Worm (Caenorhabditis elegans) whole organism, mixed stage, embryonic: ENCODE measurements around the gene srbc-36.

Source experiments
- M03D4.4 ChIP-seq: sonication (generic microtip); optimal IDR thresholded peaks from 2 replicates; lab custom pipeline; 2017; ENCODE audit warnings: mild to moderate bottlenecking, missing genetic modification characterization, missing compliant biosample characterization
- bed-3 ChIP-seq: fragments of 200-800 bp; sonication (Bioruptor generic); optimal IDR thresholded peaks from 3 replicates; lab custom pipeline; 2018; ENCODE audit warnings: mild to moderate bottlenecking, missing genetic modification characterization, moderate library complexity, missing compliant biosample characterization
- blmp-1 ChIP-seq: fragments of 150-350 bp; optimal IDR thresholded peaks from 2 replicates; lab custom pipeline; 2014; ENCODE audit warnings: missing biosample characterization, missing genetic modification characterization
- ceh-39 ChIP-seq: fragments of 150-350 bp; optimal IDR thresholded peaks from 2 replicates; lab custom pipeline; 2014; ENCODE audit warnings: missing biosample characterization, missing genetic modification characterization
- ceh-43 ChIP-seq: fragments of 200-800 bp; sonication (Bioruptor generic); optimal IDR thresholded peaks from 2 replicates; lab custom pipeline; 2018; ENCODE audit warnings: mild to moderate bottlenecking, missing genetic modification characterization, moderate library complexity, missing compliant biosample characterization
- ceh-83 ChIP-seq: fragments of 200-800 bp; sonication (Bioruptor generic); optimal IDR thresholded peaks from 2 replicates; lab custom pipeline; 2018; ENCODE audit warnings: mild to moderate bottlenecking, missing genetic modification characterization, missing compliant biosample characterization
- ces-1 ChIP-seq: fragments of 150-350 bp; optimal IDR thresholded peaks from 2 replicates; lab custom pipeline; 2014; ENCODE audit warnings: missing biosample characterization, missing genetic modification reagents, missing genetic modification characterization
- cnd-1 ChIP-seq: fragments of 200-800 bp; sonication (Bioruptor generic); optimal IDR thresholded peaks from 2 replicates; lab custom pipeline; 2018; ENCODE audit warnings: mild to moderate bottlenecking, missing genetic modification characterization, missing compliant biosample characterization
- drap-1 ChIP-seq: fragments of 200-800 bp; sonication (Bioruptor generic); optimal IDR thresholded peaks from 3 replicates; lab custom pipeline; 2018; ENCODE audit warnings: mild to moderate bottlenecking, missing genetic modification characterization, missing compliant biosample characterization
- elt-1 ChIP-seq: sonication (generic microtip); optimal IDR thresholded peaks from 2 replicates; lab custom pipeline; 2017; ENCODE audit warnings: missing genetic modification characterization, mild to moderate bottlenecking, missing compliant biosample characterization, antibody characterized with exemption, moderate library complexity, borderline replicate concordance; ENCODE audit not compliant: insufficient read depth
- elt-3 ChIP-seq: fragments of 150-350 bp; optimal IDR thresholded peaks from 2 replicates; lab custom pipeline; 2014; ENCODE audit warnings: missing biosample characterization, missing genetic modification characterization
- flh-1 ChIP-seq: fragments of 200-800 bp; sonication (Bioruptor generic); optimal IDR thresholded peaks from 2 replicates; lab custom pipeline; 2018; ENCODE audit warnings: mild to moderate bottlenecking, missing genetic modification characterization, moderate library complexity, missing compliant biosample characterization
- ham-2 ChIP-seq: fragments of 200-800 bp; sonication (Bioruptor generic); optimal IDR thresholded peaks from 2 replicates; lab custom pipeline; 2018; ENCODE audit warnings: mild to moderate bottlenecking, missing genetic modification characterization, missing compliant biosample characterization
- hlh-1 ChIP-seq: fragments of 150-350 bp; optimal IDR thresholded peaks from 2 replicates; lab custom pipeline; 2014; ENCODE audit warnings: missing biosample characterization, missing genetic modification reagents, missing genetic modification characterization
- lin-13 ChIP-seq: fragments of 150-350 bp; optimal IDR thresholded peaks from 2 replicates; lab custom pipeline; 2014; ENCODE audit warnings: missing biosample characterization, missing genetic modification characterization
- lin-32 ChIP-seq: fragments of 200-800 bp; sonication (Bioruptor generic); optimal IDR thresholded peaks from 2 replicates; lab custom pipeline; 2018; ENCODE audit warnings: mild to moderate bottlenecking, missing genetic modification characterization, missing compliant biosample characterization
- lsy-2 ChIP-seq: fragments of 150-350 bp; optimal IDR thresholded peaks from 2 replicates; lab custom pipeline; 2014; ENCODE audit warnings: missing biosample characterization, missing genetic modification characterization
- mab-5 ChIP-seq: fragments of 150-350 bp; optimal IDR thresholded peaks from 2 replicates; lab custom pipeline; 2014; ENCODE audit warnings: missing biosample characterization, missing genetic modification characterization
- mep-1 ChIP-seq: fragments of 150-350 bp; optimal IDR thresholded peaks from 2 replicates; lab custom pipeline; 2017; ENCODE audit warnings: missing biosample characterization, missing genetic modification reagents, missing genetic modification characterization, inconsistent platforms
- mls-2 ChIP-seq: sonication (generic microtip); optimal IDR thresholded peaks from 2 replicates; lab custom pipeline; 2016; ENCODE audit warnings: mild to moderate bottlenecking, missing genetic modification characterization, moderate library complexity, missing compliant biosample characterization
- nhr-237 ChIP-seq: fragments of 150-350 bp; optimal IDR thresholded peaks from 2 replicates; lab custom pipeline; 2014; ENCODE audit warnings: missing biosample characterization, missing genetic modification characterization
- nhr-76 ChIP-seq: sonication (generic microtip); optimal IDR thresholded peaks from 2 replicates; lab custom pipeline; 2017; ENCODE audit warnings: missing biosample characterization, missing genetic modification characterization
- pha-4 ChIP-seq: fragments of 150-350 bp; optimal IDR thresholded peaks from 2 replicates; lab custom pipeline; 2018; ENCODE audit warnings: missing biosample characterization, missing genetic modification reagents, missing genetic modification characterization
- sem-2 ChIP-seq: fragments of 200-800 bp; sonication (Bioruptor generic); optimal IDR thresholded peaks from 2 replicates; lab custom pipeline; 2018; ENCODE audit warnings: mild to moderate bottlenecking, missing genetic modification characterization, missing compliant biosample characterization
- snpc-4 ChIP-seq: fragments of 150-350 bp; optimal IDR thresholded peaks from 2 replicates; lab custom pipeline; 2014; ENCODE audit warnings: missing biosample characterization, missing genetic modification characterization
- sptf-1 ChIP-seq: sonication (generic microtip); optimal IDR thresholded peaks from 2 replicates; lab custom pipeline; 2017; ENCODE audit warnings: mild to moderate bottlenecking, missing genetic modification characterization, moderate library complexity, missing compliant biosample characterization
- tbx-8 ChIP-seq: fragments of 200-800 bp; sonication (Bioruptor generic); optimal IDR thresholded peaks from 2 replicates; lab custom pipeline; 2018; ENCODE audit warnings: mild to moderate bottlenecking, missing genetic modification characterization, moderate library complexity, missing compliant biosample characterization
- unc-39 ChIP-seq: fragments of 150-350 bp; optimal IDR thresholded peaks from 2 replicates; lab custom pipeline; 2014; ENCODE audit warnings: missing biosample characterization, missing genetic modification characterization
- unc-62 ChIP-seq: fragments of 150-350 bp; optimal IDR thresholded peaks from 2 replicates; lab custom pipeline; 2014; ENCODE audit warnings: missing biosample characterization, missing genetic modification reagents, missing genetic modification characterization
- zip-8 ChIP-seq: fragments of 150-350 bp; optimal IDR thresholded peaks from 2 replicates; lab custom pipeline; 2014; ENCODE audit warnings: missing biosample characterization, missing genetic modification characterization
- ztf-11 ChIP-seq: fragments of 150-350 bp; optimal IDR thresholded peaks from 2 replicates; lab custom pipeline; 2014; ENCODE audit warnings: missing biosample characterization, missing genetic modification characterization

srbc-36 gene

DNA sequence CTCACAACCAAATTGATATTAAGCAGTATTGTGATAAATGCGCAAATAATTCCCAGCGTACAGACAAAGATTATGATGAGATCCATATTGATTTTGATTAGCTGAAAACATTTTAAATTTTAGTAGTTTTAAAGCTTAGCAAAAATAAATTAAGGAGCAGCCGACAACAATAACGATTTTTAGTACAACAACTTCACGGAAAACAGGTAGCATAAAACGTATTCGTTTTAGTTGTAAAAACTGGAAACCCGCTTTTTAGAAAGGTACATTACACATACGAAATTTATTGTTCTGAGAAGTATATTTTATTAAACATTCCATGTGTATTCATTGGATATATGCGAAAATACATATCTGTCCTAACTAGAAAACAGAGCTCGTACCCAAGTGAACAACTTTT lies at the start of gene srbc-36:
TSS of gene srbc-36 (minus strand) at position 101 of the 400 bp plus-strand sequence.
- TF ChIP-seq nhr-237 (tag; lab: Kevin White, UChicago): no peak
- no peak for TF ChIP-seq unc-62 (GFP tag; lab: Kevin White, UChicago)
- no peak for TF ChIP-seq zip-8 (tag; lab: Kevin White, UChicago)
- TF ChIP-seq snpc-4 (tag; lab: Kevin White, UChicago): no peak
- TF ChIP-seq nhr-76 (tag; lab: Kevin White, UChicago): no peak
- TF ChIP-seq ztf-11 (tag; lab: Kevin White, UChicago): no peak
- TF ChIP-seq pha-4 (tag; lab: Kevin White, UChicago): no peak
- no peak for TF ChIP-seq cnd-1
- no peak for TF ChIP-seq flh-1
- TF ChIP-seq bed-3: no peak
- TF ChIP-seq lin-32: no peak
- TF ChIP-seq sptf-1 (tag; lab: Kevin White, UChicago): no peak
- TF ChIP-seq ceh-83 (GFP tag; lab: Kevin White, UChicago): no peak
- TF ChIP-seq ces-1 (GFP tag; lab: Kevin White, UChicago): no peak

DNA sequence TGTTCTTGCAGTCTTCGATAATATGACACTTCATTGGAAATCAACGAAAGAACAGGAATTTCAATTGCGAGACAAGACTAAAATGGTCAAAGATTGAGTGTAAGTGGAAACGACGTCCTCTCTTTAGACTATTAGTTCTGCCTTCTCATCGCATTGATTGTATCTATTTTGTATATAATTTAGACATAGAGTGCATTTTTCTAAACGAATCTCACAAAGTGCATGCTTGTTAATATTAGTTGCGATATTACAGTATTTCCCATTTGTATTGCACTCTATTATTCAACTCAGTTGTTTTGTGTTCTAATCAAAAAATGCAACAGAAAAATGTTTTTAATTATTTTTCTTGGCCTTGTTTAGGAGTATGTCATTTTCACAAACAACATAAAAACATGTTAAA lies 48.0 kb upstream of the srbc-36 start, which contains the start of gene nhr-93:
TSS of gene nhr-93 (minus strand) at position 101 of the 400 bp plus-strand sequence.
- TF ChIP-seq lsy-2 (tag; lab: Kevin White, UChicago): no peak
- no peak for TF ChIP-seq lin-13 (tag; lab: Kevin White, UChicago)
- no peak for TF ChIP-seq unc-39 (tag; lab: Kevin White, UChicago)
- no peak for TF ChIP-seq hlh-1 (tag; lab: Kevin White, UChicago)

DNA sequence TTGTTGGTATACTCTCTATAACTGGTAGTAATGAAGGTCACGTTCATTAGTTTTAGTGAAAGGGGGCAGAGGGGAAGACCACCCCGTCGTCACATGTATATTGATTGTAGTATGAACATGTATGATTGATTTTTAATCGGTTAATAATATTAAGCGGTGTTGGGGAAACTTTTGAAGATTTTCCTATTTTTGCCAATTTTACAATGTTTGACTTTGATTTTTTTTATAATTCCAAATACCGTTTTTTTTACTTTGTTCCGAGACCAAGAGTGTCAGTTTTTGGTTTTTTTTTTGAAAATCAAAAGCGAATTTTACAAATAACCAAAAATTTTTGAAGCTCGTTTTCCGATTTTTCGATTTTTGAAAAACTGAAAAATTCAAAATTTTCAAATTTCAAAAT lies 44.9 kb upstream of the srbc-36 start, which contains the start of gene nhr-221:
TSS of gene nhr-221 (minus strand) at position 101 of the 400 bp plus-strand sequence.
- TF ChIP-seq M03D4.4 (tag; lab: Kevin White, UChicago): no peak
- no peak for TF ChIP-seq ztf-11 (tag; lab: Kevin White, UChicago)
- no peak for TF ChIP-seq bed-3
- no peak for TF ChIP-seq sptf-1 (tag; lab: Kevin White, UChicago)
- no peak for TF ChIP-seq elt-1 (tag; lab: Kevin White, UChicago)
- no peak for TF ChIP-seq flh-1
- no peak for TF ChIP-seq unc-39 (tag; lab: Kevin White, UChicago)
- no peak for TF ChIP-seq lsy-2 (tag; lab: Kevin White, UChicago)
- no peak for TF ChIP-seq mep-1
- TF ChIP-seq ham-2: no peak
- TF ChIP-seq ces-1 (GFP tag; lab: Kevin White, UChicago): no peak
- no peak for TF ChIP-seq ceh-39 (tag; lab: Kevin White, UChicago)
- TF ChIP-seq, all 35 proteins: peak for 0

DNA sequence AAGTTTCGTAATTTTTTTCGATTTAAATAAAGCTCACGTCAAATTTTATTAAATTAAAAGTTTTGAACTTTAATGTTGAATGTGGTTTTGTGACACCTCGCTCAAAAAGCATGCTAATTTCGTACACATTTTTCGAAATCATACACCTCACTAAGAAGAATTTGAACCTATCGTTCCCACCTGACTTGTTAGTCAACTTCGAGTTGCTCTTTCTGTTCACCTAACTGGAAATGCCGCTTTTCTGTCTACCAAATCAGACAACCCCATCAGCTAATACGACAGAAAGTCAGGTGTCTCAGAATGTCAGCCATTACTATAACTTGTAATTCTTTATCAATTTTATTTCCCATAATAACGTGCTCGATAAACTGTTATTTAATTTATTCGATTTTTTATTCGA lies 40.1 kb upstream of the srbc-36 start, which contains the start of gene srbc-66:
TSS of gene srbc-66 (plus strand) at position 301 of the 400 bp plus-strand sequence.
- TF ChIP-seq tbx-8 (GFP tag; lab: Kevin White, UChicago) (no peak), cnd-1 (no peak), mab-5 (tag; lab: Kevin White, UChicago) (no peak), unc-62 (GFP tag; lab: Kevin White, UChicago) (no peak), bed-3 (no peak)

- no peak for TF ChIP-seq M03D4.4 (tag; lab: Kevin White, UChicago)
- no peak for TF ChIP-seq sem-2 (GFP tag; lab: Kevin White, UChicago)
- TF ChIP-seq mep-1: no peak
- TF ChIP-seq bed-3: no peak
- TF ChIP-seq zip-8 (tag; lab: Kevin White, UChicago): no peak
These were observed 36.5 kb upstream of the srbc-36 start, which contains the start of gene str-260 for ce11 chrV:3526882-3527281. Gene str-260, plus strand, starts transcription at chrV:3527182.

DNA sequence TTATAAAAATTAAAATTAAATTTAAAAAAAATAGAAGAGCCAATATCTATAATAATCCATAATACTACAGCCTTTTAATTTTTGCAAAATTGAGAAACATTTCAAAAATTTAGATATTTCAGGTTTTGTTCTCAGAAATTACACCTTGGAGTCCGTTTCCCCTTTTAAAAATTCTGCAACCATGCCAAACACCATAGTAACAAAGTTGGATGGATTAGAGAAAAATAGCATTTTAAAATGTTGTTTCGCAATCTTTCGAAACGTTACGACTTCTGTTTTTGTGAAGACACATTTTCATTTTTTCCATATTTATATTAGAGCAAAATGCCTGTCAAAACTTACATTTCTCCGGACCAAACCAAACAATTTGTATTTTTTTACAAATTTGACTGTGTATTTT lies 34.6 kb upstream of the srbc-36 start, which contains the start of gene T24A6.7:
TSS of gene T24A6.7 (plus strand) at position 301 of the 400 bp plus-strand sequence.
- TF ChIP-seq mab-5 (tag; lab: Kevin White, UChicago) (no peak), lin-32 (no peak), bed-3 (no peak), ceh-39 (tag; lab: Kevin White, UChicago) (no peak), zip-8 (tag; lab: Kevin White, UChicago) (no peak), blmp-1 (tag; lab: Kevin White, UChicago) (no peak), cnd-1 (no peak), ces-1 (GFP tag; lab: Kevin White, UChicago) (no peak), pha-4 (tag; lab: Kevin White, UChicago) (no peak), mls-2 (no peak), elt-3 (tag; lab: Kevin White, UChicago) (no peak), drap-1 (GFP tag; lab: Kevin White, UChicago) (no peak), ztf-11 (tag; lab: Kevin White, UChicago) (no peak), hlh-1 (tag; lab: Kevin White, UChicago) (no peak), unc-62 (GFP tag; lab: Kevin White, UChicago) (no peak), elt-1 (tag; lab: Kevin White, UChicago) (no peak), ceh-43 (no peak), nhr-76 (tag; lab: Kevin White, UChicago) (no peak), lin-13 (tag; lab: Kevin White, UChicago) (no peak)
- TF ChIP-seq, all 35 proteins: peak for 0
